Worm (Caenorhabditis elegans) whole organism, L1 larva: ENCODE data around the gene T28D6.6.

Experiments used
- C34B4.2 ChIP-seq: sonication (generic microtip); optimal IDR thresholded peaks from 2 replicates; lab custom pipeline; 2017; ENCODE audit warnings: mild to moderate bottlenecking, missing genetic modification characterization, missing compliant biosample characterization
- aha-1 ChIP-seq: fragments of 150-350 bp; optimal IDR thresholded peaks from 2 replicates; lab custom pipeline; 2014; ENCODE audit warnings: missing biosample characterization, missing genetic modification characterization
- alr-1 ChIP-seq: fragments of 200-800 bp; sonication (Bioruptor generic); optimal IDR thresholded peaks from 2 replicates; lab custom pipeline; 2018; ENCODE audit warnings: borderline replicate concordance, mild to moderate bottlenecking, missing genetic modification characterization, missing compliant biosample characterization
- ama-1 ChIP-seq: fragments of 150-350 bp; optimal IDR thresholded peaks from 2 replicates; lab custom pipeline; 2014
- ceh-63 ChIP-seq: fragments of 200-800 bp; sonication (Bioruptor generic); optimal IDR thresholded peaks from 2 replicates; lab custom pipeline; 2018; ENCODE audit warnings: mild to moderate bottlenecking, missing genetic modification characterization, missing compliant biosample characterization
- ceh-8 ChIP-seq: fragments of 200-800 bp; sonication (Bioruptor generic); optimal IDR thresholded peaks from 2 replicates; lab custom pipeline; 2018; ENCODE audit warnings: mild to moderate bottlenecking, missing genetic modification characterization, moderate library complexity, missing compliant biosample characterization
- ceh-82 ChIP-seq, 3 experiments: fragments of 150-350 bp in 1 of 3; sonication (generic microtip) in 2 of 3; optimal IDR thresholded peaks; 2 replicates each; lab custom pipeline; 2014 to 2017; ENCODE audit warnings: missing biosample characterization in 3 of 3, missing genetic modification characterization in 3 of 3
- ceh-90 ChIP-seq: sonication (generic microtip); optimal IDR thresholded peaks from 2 replicates; lab custom pipeline; 2016; ENCODE audit warnings: missing genetic modification characterization, missing compliant biosample characterization
- ces-1 ChIP-seq: fragments of 150-350 bp; optimal IDR thresholded peaks from 2 replicates; lab custom pipeline; 2014; ENCODE audit warnings: missing biosample characterization, missing genetic modification reagents, missing genetic modification characterization
- dpl-1 ChIP-seq, 3 experiments: fragments of 150-350 bp in 2 of 3; sonication (generic microtip) in 1 of 3; optimal IDR thresholded peaks; 2 replicates each; lab custom pipeline; 2014 to 2017; ENCODE audit warnings: missing biosample characterization in 3 of 3, missing genetic modification characterization in 3 of 3, missing genetic modification reagents in 3 of 3
- dsc-1 ChIP-seq: sonication (generic microtip); optimal IDR thresholded peaks from 2 replicates; lab custom pipeline; 2016; ENCODE audit warnings: mild to moderate bottlenecking, missing genetic modification characterization, missing compliant biosample characterization
- efl-1 ChIP-seq, 4 experiments: fragments of 150-350 bp; optimal IDR thresholded peaks in 3 of 4; peaks in 1 of 4; 1 replicate in 1 of 4; 2 replicates in 3 of 4; lab custom pipeline; 2014; ENCODE audit warnings: missing biosample characterization in 2 of 4, missing genetic modification characterization in 2 of 4, missing genetic modification reagents in 2 of 4
- elt-2 ChIP-seq: sonication (generic microtip); optimal IDR thresholded peaks from 2 replicates; lab custom pipeline; 2016; ENCODE audit warnings: missing genetic modification characterization, mild to moderate bottlenecking, inconsistent platforms, missing compliant biosample characterization, missing genetic modification reagents
- elt-3 ChIP-seq, 6 experiments: fragments of 150-350 bp in 1 of 6; sonication (generic microtip); optimal IDR thresholded peaks; 2 replicates each; lab custom pipeline; 2017 to 2018; ENCODE audit warnings: missing biosample characterization in 6 of 6, missing genetic modification characterization in 6 of 6, inconsistent platforms in 1 of 6
- fkh-4 ChIP-seq: sonication (generic microtip); optimal IDR thresholded peaks from 2 replicates; lab custom pipeline; 2016; ENCODE audit warnings: missing compliant biosample characterization, missing genetic modification characterization, borderline replicate concordance
- hlh-4 ChIP-seq: sonication (generic microtip); optimal IDR thresholded peaks from 2 replicates; lab custom pipeline; 2016; ENCODE audit warnings: mild to moderate bottlenecking, missing genetic modification characterization, missing compliant biosample characterization
- irx-1 ChIP-seq: sonication (generic microtip); optimal IDR thresholded peaks from 2 replicates; lab custom pipeline; 2016; ENCODE audit warnings: missing genetic modification characterization, missing compliant biosample characterization
- isw-1 ChIP-seq: fragments of 200-800 bp; sonication (Bioruptor generic); IDR thresholded peaks from 2 replicates; pipeline ENCODE4 v1.3.6; 2022; ENCODE audit warnings: missing genetic modification characterization, missing compliant biosample characterization
- jun-1 ChIP-seq: fragments of 150-350 bp; optimal IDR thresholded peaks from 2 replicates; lab custom pipeline; 2014; ENCODE audit warnings: missing biosample characterization, missing genetic modification reagents, missing genetic modification characterization
- lin-13 ChIP-seq: fragments of 150-350 bp; optimal IDR thresholded peaks from 2 replicates; lab custom pipeline; 2014; ENCODE audit warnings: missing biosample characterization, missing genetic modification reagents, missing genetic modification characterization
- lin-14 ChIP-seq: fragments of 200-800 bp; sonication (Bioruptor generic); optimal IDR thresholded peaks from 2 replicates; lab custom pipeline; 2018; ENCODE audit warnings: mild to moderate bottlenecking, missing genetic modification characterization, moderate library complexity, missing compliant biosample characterization
- lin-15B ChIP-seq: fragments of 150-350 bp; sonication (generic microtip); optimal IDR thresholded peaks from 3 replicates; lab custom pipeline; 2014; ENCODE audit warnings: missing biosample characterization, missing genetic modification characterization
- lin-35 ChIP-seq, 2 experiments: fragments of 150-350 bp; optimal IDR thresholded peaks; 2 replicates each; lab custom pipeline; 2014; ENCODE audit warnings: missing biosample characterization in 2 of 2, missing genetic modification characterization in 2 of 2, missing genetic modification reagents in 2 of 2
- mab-9 ChIP-seq: fragments of 200-800 bp; sonication (Bioruptor generic); IDR thresholded peaks from 2 replicates; pipeline ENCODE4 v1.3.6; 2022; ENCODE audit warnings: missing genetic modification reagents, missing genetic modification characterization, missing compliant biosample characterization
- mep-1 ChIP-seq: fragments of 150-350 bp; optimal IDR thresholded peaks from 2 replicates; lab custom pipeline; 2014; ENCODE audit warnings: missing biosample characterization, missing genetic modification characterization
- nhr-12 ChIP-seq: sonication (generic microtip); optimal IDR thresholded peaks from 2 replicates; lab custom pipeline; 2017; ENCODE audit warnings: missing biosample characterization, missing genetic modification characterization
- nhr-19 ChIP-seq: fragments of 200-800 bp; sonication (Bioruptor generic); conservative IDR thresholded peaks from 2 replicates; pipeline ENCODE4 v1.3.6; 2022; ENCODE audit warnings: missing genetic modification characterization, missing compliant biosample characterization
- nhr-47 ChIP-seq: sonication (generic microtip); optimal IDR thresholded peaks from 2 replicates; lab custom pipeline; 2016; ENCODE audit warnings: mild to moderate bottlenecking, missing genetic modification characterization, moderate library complexity, missing compliant biosample characterization
- nhr-76 ChIP-seq: sonication (generic microtip); optimal IDR thresholded peaks from 2 replicates; lab custom pipeline; 2017; ENCODE audit warnings: missing biosample characterization, missing genetic modification characterization
- pag-3 ChIP-seq: sonication (generic microtip); optimal IDR thresholded peaks from 2 replicates; lab custom pipeline; 2017; ENCODE audit warnings: missing genetic modification characterization, mild to moderate bottlenecking, missing compliant biosample characterization, antibody characterized with exemption, borderline replicate concordance; ENCODE audit not compliant: insufficient read depth
- pax-3 ChIP-seq: fragments of 200-800 bp; sonication (Bioruptor generic); optimal IDR thresholded peaks from 2 replicates; lab custom pipeline; 2018; ENCODE audit warnings: mild to moderate bottlenecking, missing genetic modification characterization, moderate library complexity, missing compliant biosample characterization
- rnt-1 ChIP-seq: sonication (generic microtip); optimal IDR thresholded peaks from 2 replicates; lab custom pipeline; 2016; ENCODE audit warnings: mild to moderate bottlenecking, missing genetic modification characterization, moderate library complexity, missing compliant biosample characterization
- snu-23 ChIP-seq: sonication (generic microtip); optimal IDR thresholded peaks from 2 replicates; lab custom pipeline; 2016; ENCODE audit warnings: missing genetic modification characterization, missing compliant biosample characterization
- sup-37 ChIP-seq: fragments of 200-800 bp; sonication (Bioruptor generic); optimal IDR thresholded peaks from 2 replicates; lab custom pipeline; 2018; ENCODE audit warnings: mild to moderate bottlenecking, missing genetic modification characterization, missing compliant biosample characterization
- unc-86 ChIP-seq: sonication (generic microtip); optimal IDR thresholded peaks from 2 replicates; lab custom pipeline; 2016; ENCODE audit warnings: missing genetic modification characterization, missing compliant biosample characterization
- xbp-1 ChIP-seq: sonication (generic microtip); optimal IDR thresholded peaks from 2 replicates; lab custom pipeline; 2016; ENCODE audit warnings: missing genetic modification characterization, missing compliant biosample characterization
- zag-1 ChIP-seq: fragments of 150-350 bp; optimal IDR thresholded peaks from 2 replicates; lab custom pipeline; 2014; ENCODE audit warnings: missing biosample characterization, missing genetic modification characterization

T28D6.6 gene

ce11 chrIII:11352840-11353239, 9.9 kb upstream of the T28D6.6 start (continued):
- TF ChIP-seq pax-3 (tag; lab: Kevin White, UChicago) (no peak), nhr-19 (GFP tag; lab: Robert Waterston, UW) (peak; percentile 45), nhr-12 (no peak), ceh-82 (tag; optimal IDR thresholded peaks at IDR 0.05; lab: Kevin White, UChicago) (no peak), elt-2 (tag; lab: Kevin White, UChicago) (peak; percentile 11), rnt-1 (peak; percentile 72), alr-1 (tag; lab: Kevin White, UChicago) (no peak), lin-13 (GFP tag; lab: Kevin White, UChicago) (peak; percentile 41), lin-14 (GFP tag; lab: Kevin White, UChicago) (peak; percentile 23), zag-1 (tag; lab: Kevin White, UChicago) (no peak), efl-1 (optimal IDR thresholded peaks at IDR 0.05; lab: Kevin White, UChicago) (peak in 1 of 2 experiments; percentile 13), efl-1 (GFP tag; optimal IDR thresholded peaks at IDR 0.05 in 1 of 2; lab: Kevin White, UChicago) (peak; percentile 16 to 84), dsc-1 (tag; lab: Kevin White, UChicago) (no peak), mep-1 (tag; lab: Kevin White, UChicago) (peak; percentile 26)

ce11 chrIII:11350107-11350826, 7.4 kb upstream of the T28D6.6 start:
- TF ChIP-seq efl-1 (optimal IDR thresholded peaks at IDR 0.05; lab: Kevin White, UChicago), result no peak
- peak in 1 of 2 experiments; percentile 48 for TF ChIP-seq efl-1 (GFP tag; optimal IDR thresholded peaks at IDR 0.05 in 1 of 2; lab: Kevin White, UChicago)
- no peak for TF ChIP-seq isw-1

ce11 chrIII:11346383-11346782, 3.5 kb upstream of the T28D6.6 start, which contains the start of gene T28D6.7:
Gene T28D6.7 (minus strand): TSS chrIII:11346483.
- TF ChIP-seq sup-37 (no peak), hlh-4 (tag; lab: Kevin White, UChicago) (no peak), ceh-90 (no peak), pag-3 (tag; lab: Kevin White, UChicago) (no peak), lin-35 (GFP tag; optimal IDR thresholded peaks at IDR 0.05; lab: Kevin White, UChicago) (no peak), ceh-8 (GFP tag; lab: Kevin White, UChicago) (no peak), C34B4.2 (tag; lab: Kevin White, UChicago) (no peak), aha-1 (tag; lab: Kevin White, UChicago) (no peak)

- TF ChIP-seq jun-1, result no peak
- TF ChIP-seq xbp-1, result no peak
- TF ChIP-seq ceh-63 (GFP tag; lab: Kevin White, UChicago), result no peak
- no peak for TF ChIP-seq ceh-8 (GFP tag; lab: Kevin White, UChicago)
- TF ChIP-seq zag-1 (tag; lab: Kevin White, UChicago), result no peak
- TF ChIP-seq fkh-4 (tag; lab: Kevin White, UChicago), result no peak
- TF ChIP-seq mep-1 (tag; lab: Kevin White, UChicago), result no peak
- TF ChIP-seq isw-1, result no peak
Observed at ce11 chrIII:11344125-11344524, 1.2 kb upstream of the T28D6.6 start.

- no peak for TF ChIP-seq fkh-4 (tag; lab: Kevin White, UChicago)
- no peak for TF ChIP-seq nhr-76 (tag; lab: Kevin White, UChicago)
- no peak for TF ChIP-seq unc-86 (tag; lab: Kevin White, UChicago)
- no peak for TF ChIP-seq efl-1 (optimal IDR thresholded peaks at IDR 0.05; lab: Kevin White, UChicago)
- TF ChIP-seq efl-1 (GFP tag; optimal IDR thresholded peaks at IDR 0.05 in 1 of 2; lab: Kevin White, UChicago), result no peak
- no peak for TF ChIP-seq nhr-47
- TF ChIP-seq elt-3 (tag; optimal IDR thresholded peaks at IDR 0.05; lab: Kevin White, UChicago), result no peak
- TF ChIP-seq C34B4.2 (tag; lab: Kevin White, UChicago), result no peak
- no peak for TF ChIP-seq ces-1
- no peak for TF ChIP-seq dpl-1 (GFP tag; optimal IDR thresholded peaks at IDR 0.05; lab: Kevin White, UChicago)
- TF ChIP-seq sup-37, result no peak
- TF ChIP-seq mab-9 (GFP tag; lab: Robert Waterston, UW), result no peak
- no peak for TF ChIP-seq irx-1 (tag; lab: Kevin White, UChicago)
- TF ChIP-seq lin-15B (tag; lab: Kevin White, UChicago), result no peak
- TF ChIP-seq ama-1, result no peak
- TF ChIP-seq lin-14 (GFP tag; lab: Kevin White, UChicago), result no peak
- TF ChIP-seq zag-1 (tag; lab: Kevin White, UChicago), result no peak
- TF ChIP-seq mep-1 (tag; lab: Kevin White, UChicago), result no peak
- TF ChIP-seq snu-23, result no peak
Observed at ce11 chrIII:11341466-11341865, 1.4 kb downstream of the T28D6.6 start.
